Fruit fly (Drosophila melanogaster): ENCODE results near the gene CG15478.

Gene CG15478

DNA sequence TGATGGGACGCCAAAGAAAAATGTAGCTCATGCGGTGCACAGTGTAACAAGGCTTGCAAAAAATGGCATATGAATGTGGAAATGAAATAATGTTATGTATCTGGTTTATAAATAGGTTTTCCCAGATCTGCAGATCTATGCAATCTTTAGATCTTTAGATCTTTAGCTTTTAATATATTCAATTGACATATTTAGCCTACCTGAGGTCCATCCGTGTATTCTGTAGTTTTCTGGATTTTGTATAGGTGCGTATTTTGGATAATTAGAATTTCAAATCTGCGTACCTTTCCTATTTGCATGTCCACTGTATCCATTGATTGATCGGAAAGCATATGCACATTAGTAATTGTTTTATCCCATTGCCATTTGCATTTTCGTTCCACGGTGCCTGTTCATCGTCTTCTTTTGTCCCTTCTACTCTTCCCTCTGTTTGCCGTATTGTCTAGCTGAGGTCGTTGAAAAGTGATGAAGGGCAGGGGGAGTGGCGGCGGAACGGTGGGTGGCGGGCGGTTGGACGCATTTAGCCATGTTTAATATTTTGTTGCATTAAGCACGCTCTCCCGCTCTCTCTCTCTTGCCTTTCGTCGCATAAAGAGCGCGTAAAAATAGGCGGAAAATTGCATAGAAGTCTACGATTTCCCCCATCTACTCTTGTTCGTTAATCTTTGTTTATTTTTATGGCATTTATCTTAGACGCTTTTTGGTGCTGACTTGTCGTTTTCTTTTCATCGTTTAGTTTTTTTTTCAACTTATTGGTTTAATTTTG, 8.6 kb downstream of the CG15478 start, which contains the start of gene CHES-1-like:
CHES-1-like (minus strand) TSS at position 444 of the 766 bp plus-strand sequence.
- TF ChIP-seq Eip75B (GFP tag; optimal IDR thresholded peaks at IDR 0.05): peak; percentile 91
- TF ChIP-seq fkh (GFP tag; optimal IDR thresholded peaks at IDR 0.05): peak; percentile 64
- TF ChIP-seq eg (GFP tag; IDR thresholded peaks at IDR 0.05): peak; percentile 81; the same call in 2 of the 3 replicates
- TF ChIP-seq svp (GFP tag): peak; percentile 97
- TF ChIP-seq Met (GFP tag; optimal IDR thresholded peaks at IDR 0.05): peak; percentile 90
- TF ChIP-seq Hr39 (GFP tag; optimal IDR thresholded peaks at IDR 0.05): peak; percentile 83
- peak; percentile 88 for TF ChIP-seq pdm3 (GFP tag; optimal IDR thresholded peaks at IDR 0.05)
- TF ChIP-seq Hr4 (GFP tag; optimal IDR thresholded peaks at IDR 0.05): peak; percentile 91
- TF ChIP-seq Eip78C (GFP tag): peak; percentile 99
- peak; percentile 86 for TF ChIP-seq fd59A (GFP tag; optimal IDR thresholded peaks at IDR 0.05)
- TF ChIP-seq CG16779 (tag; optimal IDR thresholded peaks at IDR 0.05): peak; percentile 79
- TF ChIP-seq CG6163 (GFP tag; IDR thresholded peaks at IDR 0.05): peak; percentile 92
- TF ChIP-seq Sox102F (GFP tag; optimal IDR thresholded peaks at IDR 0.05): peak; percentile 81
- TF ChIP-seq Lpt (GFP tag; optimal IDR thresholded peaks at IDR 0.05): peak; percentile 92
- TF ChIP-seq Gug (GFP tag; IDR thresholded peaks at IDR 0.05): peak; percentile 71; the same call in 1 of the 2 replicates
- peak; percentile 90 for TF ChIP-seq achi (GFP tag; optimal IDR thresholded peaks at IDR 0.05)
- peak; percentile 78 for TF ChIP-seq CG34406 (GFP tag; optimal IDR thresholded peaks at IDR 0.05)
- TF ChIP-seq CG6792 (GFP tag; optimal IDR thresholded peaks at IDR 0.05): peak; percentile 82
- peak; percentile 80 for TF ChIP-seq CG8319 (GFP tag; optimal IDR thresholded peaks at IDR 0.05)
- TF ChIP-seq CG6854 (GFP tag; optimal IDR thresholded peaks at IDR 0.05): peak; percentile 52
- peak; percentile 82 for TF ChIP-seq spab (GFP tag; optimal IDR thresholded peaks at IDR 0.05)
- peak; percentile 44 to 89 for TF ChIP-seq salr (GFP tag; optimal IDR thresholded peaks at IDR 0.05)
- TF ChIP-seq topi (GFP tag; optimal IDR thresholded peaks at IDR 0.05): peak; percentile 90
- TF ChIP-seq Hr38 (GFP tag; optimal IDR thresholded peaks at IDR 0.05): no peak
- TF ChIP-seq dac (GFP tag; optimal IDR thresholded peaks at IDR 0.05): peak; percentile 81
- no peak for TF ChIP-seq Eip93F (GFP tag; optimal IDR thresholded peaks at IDR 0.05)
- peak; percentile 86 for TF ChIP-seq CG6808 (GFP tag; optimal IDR thresholded peaks at IDR 0.05)
- peak; percentile 66 for TF ChIP-seq CG9139 (GFP tag; optimal IDR thresholded peaks at IDR 0.05)
- peak; percentile 88 for TF ChIP-seq esn (GFP tag; optimal IDR thresholded peaks at IDR 0.05)
- peak; percentile 81 for TF ChIP-seq acj6 (GFP tag; optimal IDR thresholded peaks at IDR 0.05)
- peak; percentile 87 for TF ChIP-seq net (GFP tag; optimal IDR thresholded peaks at IDR 0.05)
- TF ChIP-seq CG3919 (GFP tag; optimal IDR thresholded peaks at IDR 0.05): peak; percentile 89
- peak; percentile 81 for TF ChIP-seq CG10669 (GFP tag; optimal IDR thresholded peaks at IDR 0.05)
- TF ChIP-seq CG6276 (GFP tag; optimal IDR thresholded peaks at IDR 0.05): peak; percentile 90
- peak; percentile 61 for TF ChIP-seq vri (GFP tag; optimal IDR thresholded peaks at IDR 0.05)
- peak; percentile 64 for TF ChIP-seq CG1621 (tag; optimal IDR thresholded peaks at IDR 0.05)
- TF ChIP-seq Smox (GFP tag; optimal IDR thresholded peaks at IDR 0.05): peak; percentile 83
- peak; percentile 72 for TF ChIP-seq CG8632 (GFP tag; optimal IDR thresholded peaks at IDR 0.05)
- peak; percentile 85 for TF ChIP-seq CG15336 (GFP tag; IDR thresholded peaks at IDR 0.05)
- TF ChIP-seq ss (GFP tag; optimal IDR thresholded peaks at IDR 0.05): peak; percentile 86 to 91
- peak; percentile 78 for TF ChIP-seq Ets21C (GFP tag; optimal IDR thresholded peaks at IDR 0.05)
- TF ChIP-seq CG7368 (GFP tag; optimal IDR thresholded peaks at IDR 0.05): peak; percentile 84
- peak; percentile 31 for TF ChIP-seq fd85E (GFP tag; optimal IDR thresholded peaks at IDR 0.05)
- TF ChIP-seq lz (GFP tag; optimal IDR thresholded peaks at IDR 0.05): peak; percentile 84
- TF ChIP-seq CG11902 (GFP tag; optimal IDR thresholded peaks at IDR 0.05): peak; percentile 71
- peak; percentile 52 for TF ChIP-seq Blimp-1 (GFP tag; optimal IDR thresholded peaks at IDR 0.05)
- peak; percentile 87 for TF ChIP-seq CG8119 (GFP tag; IDR thresholded peaks at IDR 0.05)
- TF ChIP-seq CG31627 (GFP tag; optimal IDR thresholded peaks at IDR 0.05): peak; percentile 83
- peak; percentile 95 for TF ChIP-seq CG32006 (GFP tag; optimal IDR thresholded peaks at IDR 0.05)
- peak; percentile 80 for TF ChIP-seq dsx (GFP tag; optimal IDR thresholded peaks at IDR 0.05; ENCODE audit: poor library complexity, severe bottlenecking)

Data from whole organism, prepupa.